Worm (Caenorhabditis elegans) whole organism, young adult: ENCODE measurements around the gene F49E8.8.

Experiments used
- B0035.1 ChIP-seq: sonication (generic microtip); optimal IDR thresholded peaks from 2 replicates; lab custom pipeline; 2016; ENCODE audit warnings: missing genetic modification characterization, mild to moderate bottlenecking, missing compliant biosample characterization, missing genotype, missing genetic modification reagents
- C17E4.6 ChIP-seq: fragments of 200-800 bp; sonication (Bioruptor generic); IDR thresholded peaks from 2 replicates; pipeline ENCODE4 v1.3.6; 2022; ENCODE audit warnings: missing genetic modification reagents, missing genetic modification characterization, missing compliant biosample characterization
- F22D6.2 ChIP-seq: sonication (generic microtip); optimal IDR thresholded peaks from 2 replicates; lab custom pipeline; 2016; ENCODE audit warnings: mild to moderate bottlenecking, missing genetic modification characterization, missing compliant biosample characterization
- F33H1.4 ChIP-seq: fragments of 200-800 bp; sonication (Bioruptor generic); IDR thresholded peaks from 2 replicates; pipeline ENCODE4 v1.3.6; 2022; ENCODE audit warnings: missing genetic modification reagents, missing genetic modification characterization, missing compliant biosample characterization
- F39B2.1 ChIP-seq: fragments of 200-800 bp; sonication (Bioruptor generic); IDR thresholded peaks from 2 replicates; pipeline ENCODE4 v1.3.6; 2022; ENCODE audit warnings: missing genetic modification reagents, missing genetic modification characterization, missing compliant biosample characterization
- K12H6.12 ChIP-seq: fragments of 200-800 bp; sonication (Bioruptor generic); optimal IDR thresholded peaks from 2 replicates; lab custom pipeline; 2018; ENCODE audit warnings: mild to moderate bottlenecking, missing genetic modification characterization, missing compliant biosample characterization
- Y67H2A.10 ChIP-seq: fragments of 200-800 bp; sonication (Bioruptor generic); conservative IDR thresholded peaks from 2 replicates; pipeline ENCODE4 v1.3.6; 2022; ENCODE audit warnings: missing genetic modification reagents, missing genetic modification characterization, missing compliant biosample characterization
- Y79H2A.3 ChIP-seq: fragments of 200-800 bp; sonication (Bioruptor generic); conservative IDR thresholded peaks from 2 replicates; pipeline ENCODE4 v1.3.6; 2022; ENCODE audit warnings: missing genetic modification reagents, missing genetic modification characterization, missing compliant biosample characterization
- aptf-2 ChIP-seq: fragments of 200-800 bp; sonication (Bioruptor generic); conservative IDR thresholded peaks from 2 replicates; pipeline ENCODE4 v1.3.6; 2022; ENCODE audit warnings: missing genetic modification reagents, missing genetic modification characterization, missing compliant biosample characterization
- aptf-3 ChIP-seq: fragments of 200-800 bp; sonication (Bioruptor generic); IDR thresholded peaks from 2 replicates; pipeline ENCODE4 v1.3.6; 2022; ENCODE audit warnings: missing genetic modification characterization, missing compliant biosample characterization
- atf-7 ChIP-seq: sonication (generic microtip); optimal IDR thresholded peaks from 2 replicates; lab custom pipeline; 2017; ENCODE audit warnings: mild to moderate bottlenecking, missing genetic modification characterization, missing compliant biosample characterization
- attf-3 ChIP-seq: fragments of 200-800 bp; sonication (Bioruptor generic); conservative IDR thresholded peaks from 2 replicates; pipeline ENCODE4 v1.3.6; 2022; ENCODE audit warnings: missing genetic modification reagents, missing genetic modification characterization, missing compliant biosample characterization
- cebp-1 ChIP-seq, 2 experiments: fragments of 200-800 bp in 1 of 2; sonication (Bioruptor generic) in 1 of 2; sonication (generic microtip) in 1 of 2; IDR thresholded peaks in 1 of 2; optimal IDR thresholded peaks in 1 of 2; 2 replicates each; pipeline versions ENCODE4 v1.3.6 to Lab custom; 2017 to 2022; ENCODE audit warnings: missing compliant biosample characterization in 2 of 2, missing genetic modification characterization in 2 of 2, mild to moderate bottlenecking in 1 of 2, missing genetic modification reagents in 1 of 2, moderate library complexity in 1 of 2
- die-1 ChIP-seq: sonication (generic microtip); optimal IDR thresholded peaks from 2 replicates; lab custom pipeline; 2016; ENCODE audit warnings: missing genotype, mild to moderate bottlenecking, missing genetic modification characterization, missing compliant biosample characterization
- dox-1 ChIP-seq: fragments of 200-800 bp; sonication (Bioruptor generic); IDR thresholded peaks from 2 replicates; pipeline ENCODE4 v1.3.6; 2022; ENCODE audit warnings: missing genetic modification reagents, missing genetic modification characterization, missing compliant biosample characterization
- dpff-1 ChIP-seq: sonication (generic microtip); optimal IDR thresholded peaks from 2 replicates; lab custom pipeline; 2017; ENCODE audit warnings: mild to moderate bottlenecking, missing genetic modification characterization, missing compliant biosample characterization
- hlh-26 ChIP-seq: fragments of 200-800 bp; sonication (Bioruptor generic); conservative IDR thresholded peaks from 2 replicates; pipeline ENCODE4 v1.3.6; 2022; ENCODE audit warnings: missing genetic modification reagents, missing genetic modification characterization, missing compliant biosample characterization
- lag-1 ChIP-seq: fragments of 200-800 bp; sonication (Bioruptor generic); IDR thresholded peaks from 2 replicates; pipeline ENCODE4 v1.3.6; 2022; ENCODE audit warnings: missing genetic modification reagents, missing genetic modification characterization, missing compliant biosample characterization
- let-607 ChIP-seq, 2 experiments: fragments of 200-800 bp in 1 of 2; sonication (Bioruptor generic) in 1 of 2; sonication (generic microtip) in 1 of 2; optimal IDR thresholded peaks; 2 replicates each; lab custom pipeline; 2016 to 2018; ENCODE audit warnings: mild to moderate bottlenecking in 2 of 2, missing compliant biosample characterization in 2 of 2, missing genetic modification characterization in 2 of 2, moderate library complexity in 2 of 2, missing genotype in 1 of 2
- lsy-27 ChIP-seq: sonication (generic microtip); optimal IDR thresholded peaks from 2 replicates; lab custom pipeline; 2017; ENCODE audit warnings: missing genetic modification characterization, mild to moderate bottlenecking, missing compliant biosample characterization, antibody characterized with exemption, missing genotype, borderline replicate concordance; ENCODE audit not compliant: insufficient read depth
- madf-10 ChIP-seq: sonication (generic microtip); optimal IDR thresholded peaks from 2 replicates; lab custom pipeline; 2016; ENCODE audit warnings: mild to moderate bottlenecking, missing genetic modification characterization, missing compliant biosample characterization
- madf-3 ChIP-seq: fragments of 200-800 bp; sonication (Bioruptor generic); IDR thresholded peaks from 2 replicates; pipeline ENCODE4 v1.3.6; 2022; ENCODE audit warnings: missing genetic modification reagents, missing genetic modification characterization, missing compliant biosample characterization
- madf-6 ChIP-seq: fragments of 200-800 bp; sonication (Bioruptor generic); IDR thresholded peaks from 2 replicates; pipeline ENCODE4 v1.3.6; 2022; ENCODE audit warnings: missing genetic modification reagents, missing genetic modification characterization, missing compliant biosample characterization
- madf-8 ChIP-seq: fragments of 200-800 bp; sonication (Bioruptor generic); conservative IDR thresholded peaks from 2 replicates; pipeline ENCODE4 v1.3.6; 2022; ENCODE audit warnings: missing genetic modification reagents, missing genetic modification characterization, missing compliant biosample characterization
- nfyb-1 ChIP-seq: fragments of 200-800 bp; sonication (Bioruptor generic); IDR thresholded peaks from 2 replicates; pipeline ENCODE4 v1.3.6; 2022; ENCODE audit warnings: missing genetic modification reagents, missing genetic modification characterization, missing compliant biosample characterization
- nhr-80 ChIP-seq: sonication (generic microtip); optimal IDR thresholded peaks from 2 replicates; lab custom pipeline; 2016; ENCODE audit warnings: missing genetic modification characterization, missing compliant biosample characterization
- nhr-90 ChIP-seq: sonication (generic microtip); optimal IDR thresholded peaks from 2 replicates; lab custom pipeline; 2016; ENCODE audit warnings: missing genotype, mild to moderate bottlenecking, missing genetic modification characterization, missing compliant biosample characterization
- pbrm-1 ChIP-seq: fragments of 200-800 bp; sonication (Bioruptor generic); IDR thresholded peaks from 2 replicates; pipeline ENCODE4 v1.3.6; 2022; ENCODE audit warnings: missing genetic modification reagents, missing genetic modification characterization, missing compliant biosample characterization
- rcor-1 ChIP-seq: fragments of 200-800 bp; sonication (Bioruptor generic); IDR thresholded peaks from 2 replicates; pipeline ENCODE4 v1.3.6; 2022; ENCODE audit warnings: missing genetic modification reagents, missing genetic modification characterization, missing compliant biosample characterization
- repo-1 ChIP-seq: sonication (generic microtip); optimal IDR thresholded peaks from 2 replicates; lab custom pipeline; 2017; ENCODE audit warnings: mild to moderate bottlenecking, missing genetic modification characterization, missing compliant biosample characterization
- rpc-1 ChIP-seq, 2 experiments: fragments of 150-350 bp in 1 of 2; sonication (generic microtip) in 1 of 2; optimal IDR thresholded peaks; 2 replicates each; lab custom pipeline; 2014 to 2018; ENCODE audit warnings: missing biosample characterization in 1 of 2, missing genetic modification characterization in 1 of 2, missing genetic modification reagents in 1 of 2, missing genotype in 1 of 2
- snpc-1.1 ChIP-seq: sonication (generic microtip); optimal IDR thresholded peaks from 2 replicates; lab custom pipeline; 2017; ENCODE audit warnings: missing genetic modification characterization, mild to moderate bottlenecking, missing compliant biosample characterization, antibody characterized with exemption, moderate library complexity, missing genotype, missing genetic modification reagents; ENCODE audit not compliant: insufficient read depth
- snpc-1.3 ChIP-seq: sonication (generic microtip); optimal IDR thresholded peaks from 2 replicates; lab custom pipeline; 2017; ENCODE audit warnings: missing genetic modification characterization, mild to moderate bottlenecking, missing compliant biosample characterization, antibody characterized with exemption, moderate library complexity, missing genotype, missing genetic modification reagents; ENCODE audit not compliant: insufficient read depth
- snpc-3.4 ChIP-seq: sonication (generic microtip); optimal IDR thresholded peaks from 2 replicates; lab custom pipeline; 2017; ENCODE audit warnings: missing genetic modification characterization, mild to moderate bottlenecking, missing compliant biosample characterization, antibody characterized with exemption, moderate library complexity, missing genotype, missing genetic modification reagents
- snpc-4 ChIP-seq, 5 experiments: fragments of 150-350 bp in 1 of 5; sonication (generic microtip) in 4 of 5; optimal IDR thresholded peaks; 2 replicates each; lab custom pipeline; 2014 to 2018; ENCODE audit warnings: missing genetic modification characterization in 5 of 5, missing biosample characterization in 3 of 5, antibody characterized with exemption in 2 of 5, mild to moderate bottlenecking in 2 of 5, missing compliant biosample characterization in 2 of 5, missing genotype in 2 of 5, moderate library complexity in 2 of 5, missing genetic modification reagents in 1 of 5
- somi-1 ChIP-seq: fragments of 200-800 bp; sonication (Bioruptor generic); optimal IDR thresholded peaks from 2 replicates; lab custom pipeline; 2018; ENCODE audit warnings: mild to moderate bottlenecking, missing genetic modification characterization, missing compliant biosample characterization
- tbp1 ChIP-seq: fragments of 200-800 bp; sonication (Bioruptor generic); optimal IDR thresholded peaks from 2 replicates; lab custom pipeline; 2018; ENCODE audit warnings: mild to moderate bottlenecking, missing genetic modification characterization, missing compliant biosample characterization
- tlf-1 ChIP-seq: fragments of 200-800 bp; sonication (Bioruptor generic); optimal IDR thresholded peaks from 2 replicates; lab custom pipeline; 2018; ENCODE audit warnings: mild to moderate bottlenecking, missing genetic modification characterization, missing compliant biosample characterization
- unc-130 ChIP-seq: sonication (generic microtip); optimal IDR thresholded peaks from 2 replicates; lab custom pipeline; 2016; ENCODE audit warnings: missing genetic modification reagents, missing genetic modification characterization, missing compliant biosample characterization
- ztf-18 ChIP-seq: sonication (generic microtip); optimal IDR thresholded peaks from 2 replicates; lab custom pipeline; 2016; ENCODE audit warnings: missing genotype, mild to moderate bottlenecking, missing genetic modification characterization, missing compliant biosample characterization
- ztf-26 ChIP-seq: sonication (generic microtip); optimal IDR thresholded peaks from 2 replicates; lab custom pipeline; 2017; ENCODE audit warnings: missing genetic modification characterization, missing compliant biosample characterization
- ztf-3 ChIP-seq: fragments of 200-800 bp; sonication (Bioruptor generic); optimal IDR thresholded peaks from 2 replicates; lab custom pipeline; 2018; ENCODE audit warnings: mild to moderate bottlenecking, missing genetic modification characterization, missing compliant biosample characterization

F49E8.8 gene

DNA sequence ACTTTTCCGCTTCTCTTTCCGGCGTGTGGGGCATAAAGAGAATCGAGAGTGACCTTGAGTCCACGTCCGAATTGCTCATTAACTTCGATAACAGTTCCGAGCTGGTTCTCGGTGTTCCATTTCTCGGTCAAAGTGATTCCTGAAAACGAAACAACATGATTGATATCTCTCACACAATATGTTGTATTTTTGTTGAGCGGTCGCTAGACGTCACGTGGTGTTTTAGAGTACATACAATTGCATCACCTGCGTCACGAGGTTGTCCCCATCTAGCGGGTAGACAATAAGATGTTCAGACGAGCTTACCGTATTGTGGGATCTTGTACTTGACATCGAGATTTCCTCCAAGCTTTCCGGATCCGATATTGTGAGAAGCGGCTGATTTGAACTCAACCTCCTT is 49.1 kb upstream of the F49E8.8 start (continued):
- TF ChIP-seq pbrm-1 (GFP tag; lab: Robert Waterston, UW) (peak; percentile 37; the same call in 1 of the 2 replicates), atf-7 (tag; lab: Kevin White, UChicago) (no peak), cebp-1 (GFP tag; IDR thresholded peaks at IDR 0.05; lab: Robert Waterston, UW) (no peak), cebp-1 (tag; optimal IDR thresholded peaks at IDR 0.05; lab: Kevin White, UChicago) (peak; percentile 57), ztf-3 (GFP tag; lab: Kevin White, UChicago) (no peak)

- TF ChIP-seq somi-1 (GFP tag; lab: Kevin White, UChicago) (peak; percentile 65), madf-8 (GFP tag; lab: Robert Waterston, UW) (no peak), tbp1 (GFP tag; lab: Kevin White, UChicago) (peak; percentile 55), Y67H2A.10 (no peak; the same call in 1 of the 2 replicates), die-1 (tag; lab: Kevin White, UChicago) (peak; percentile 16), attf-3 (GFP tag; lab: Robert Waterston, UW) (peak; percentile 67), dox-1 (GFP tag; lab: Robert Waterston, UW) (peak; percentile 73), nfyb-1 (GFP tag; lab: Robert Waterston, UW) (peak; percentile 44; the same call in 1 of the 2 replicates), F39B2.1 (GFP tag; lab: Robert Waterston, UW) (no peak), aptf-3 (GFP tag; lab: Robert Waterston, UW) (no peak), unc-130 (no peak), snpc-1.1 (tag; lab: Kevin White, UChicago) (no peak), ztf-18 (tag; lab: Kevin White, UChicago) (peak; percentile 42), K12H6.12 (peak; percentile 51), lsy-27 (tag; lab: Kevin White, UChicago) (no peak), rpc-1 (optimal IDR thresholded peaks at IDR 0.05; lab: Kevin White, UChicago) (no peak), rpc-1 (tag; optimal IDR thresholded peaks at IDR 0.05; lab: Kevin White, UChicago) (no peak), nhr-90 (tag; lab: Kevin White, UChicago) (no peak), dpff-1 (no peak), madf-10 (tag; lab: Kevin White, UChicago) (peak; percentile 45), aptf-2 (no peak), C17E4.6 (no peak), madf-3 (GFP tag; lab: Robert Waterston, UW) (peak; percentile 97), Y79H2A.3 (GFP tag; lab: Robert Waterston, UW) (no peak), nhr-80 (peak; percentile 97), snpc-1.3 (tag; lab: Kevin White, UChicago) (no peak), F33H1.4 (GFP tag; lab: Robert Waterston, UW) (no peak), hlh-26 (GFP tag; lab: Robert Waterston, UW) (no peak), repo-1 (tag; lab: Kevin White, UChicago) (peak; percentile 45), snpc-3.4 (tag; lab: Kevin White, UChicago) (no peak), atf-7 (tag; lab: Kevin White, UChicago) (peak; percentile 44), let-607 (tag; optimal IDR thresholded peaks at IDR 0.05; lab: Kevin White, UChicago) (peak; percentile 75 to 78), lag-1 (GFP tag; lab: Robert Waterston, UW) (no peak), B0035.1 (tag; lab: Kevin White, UChicago) (no peak), cebp-1 (GFP tag; IDR thresholded peaks at IDR 0.05; lab: Robert Waterston, UW) (no peak), cebp-1 (tag; optimal IDR thresholded peaks at IDR 0.05; lab: Kevin White, UChicago) (peak; percentile 73), snpc-4 (GFP tag; optimal IDR thresholded peaks at IDR 0.05; lab: Kevin White, UChicago) (peak; percentile 22), snpc-4 (tag; optimal IDR thresholded peaks at IDR 0.05; lab: Kevin White, UChicago) (peak; percentile 17 to 58 (median 24)), rcor-1 (GFP tag; lab: Robert Waterston, UW) (peak; percentile 39; the same call in 1 of the 2 replicates), tlf-1 (GFP tag; lab: Kevin White, UChicago) (no peak), F22D6.2 (tag; lab: Kevin White, UChicago) (no peak), ztf-26 (peak; percentile 21), madf-6 (GFP tag; lab: Robert Waterston, UW) (peak; percentile 45; the same call in 1 of the 2 replicates)
Observed at ce11 chrIV:7507841-7508509, 48.5 kb upstream of the F49E8.8 start, which contains the start of the genes vdac-1 and R05G6.5. TSS of gene vdac-1 (minus strand) at chrIV:7507891. TSS of gene R05G6.5 (plus strand) at chrIV:7508367.
